Worm (Caenorhabditis elegans): Measurements from ENCODE around the gene mdmh-35.

DNA sequence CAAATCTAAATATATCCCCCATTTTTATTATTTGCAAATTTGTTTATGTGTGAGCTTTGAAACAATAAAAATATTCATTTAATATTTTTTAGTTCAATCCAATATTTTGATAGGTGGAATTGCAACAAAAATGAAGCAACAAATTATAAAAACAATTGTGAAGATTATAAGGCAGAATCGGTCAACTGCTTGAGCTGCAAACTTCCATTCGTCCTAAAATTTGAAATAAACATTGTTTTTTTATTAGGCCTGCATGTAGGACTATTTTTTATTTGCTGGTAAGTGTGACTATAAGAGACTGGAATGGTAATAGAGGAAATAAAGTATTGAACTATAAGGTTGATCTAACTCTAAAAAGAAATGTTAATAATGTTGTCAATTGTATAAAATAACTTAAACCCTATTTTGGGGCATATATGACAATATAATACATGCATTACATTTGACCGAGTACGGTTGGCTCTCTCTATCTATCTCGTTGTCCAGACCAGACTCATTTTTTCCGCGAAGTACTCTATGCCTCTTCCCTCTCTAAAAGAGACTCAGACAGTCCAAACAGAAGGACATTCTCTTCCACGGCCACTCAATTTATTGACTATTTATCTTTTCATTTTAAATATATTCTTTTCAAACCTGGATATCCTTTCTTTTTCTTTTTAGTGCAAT is 9.8 kb downstream of the mdmh-35 start, which contains the start of gene T09A5.4:
- TF ChIP-seq ztf-11 (tag; optimal IDR thresholded peaks at IDR 0.05) (no peak), nhr-28 (tag; optimal IDR thresholded peaks at IDR 0.05) (no peak), dpl-1 (GFP tag; optimal IDR thresholded peaks at IDR 0.05) (peak in 1 of 3 experiments; percentile 18), lsy-2 (tag; optimal IDR thresholded peaks at IDR 0.05) (peak in 1 of 2 experiments; percentile 32)
